Worm (Caenorhabditis elegans): ENCODE results near the gene sulp-8.

- TF ChIP-seq zip-5 (tag; optimal IDR thresholded peaks at IDR 0.05) (no peak), nhr-232 (tag; optimal IDR thresholded peaks at IDR 0.05) (no peak), ceh-22 (tag; optimal IDR thresholded peaks at IDR 0.05) (no peak)
Observed at ce11 chrV:9628603-9629002, 44.9 kb downstream of the sulp-8 start.
